Worm (Caenorhabditis elegans): ENCODE measurements around the gene R01H2.7.

DNA sequence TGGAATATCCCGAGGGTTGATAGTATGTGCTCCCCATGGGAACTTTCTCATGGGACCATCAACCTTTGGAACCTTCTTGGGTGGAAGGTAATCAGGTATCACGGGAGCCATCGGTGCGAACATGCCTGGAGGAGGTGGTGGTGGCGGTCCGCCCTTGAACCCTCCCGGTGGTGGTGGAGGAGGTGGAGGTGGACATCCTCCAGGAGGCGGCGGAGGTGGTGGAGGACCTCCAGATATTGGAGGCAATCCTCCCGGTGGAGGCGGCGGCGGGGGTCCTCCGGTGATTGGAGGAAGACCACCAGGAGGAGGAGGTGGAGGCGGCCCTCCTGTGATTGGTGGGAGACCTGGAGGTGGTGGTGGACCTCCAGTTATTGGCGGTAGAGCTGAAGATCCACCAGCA, 19.7 kb downstream of the R01H2.7 start:
- TF ChIP-seq ama-1 (optimal IDR thresholded peaks at IDR 0.05) (no peak), pes-1 (GFP tag; IDR thresholded peaks at IDR 0.05) (no peak), ets-7 (tag; optimal IDR thresholded peaks at IDR 0.05) (no peak), hnd-1 (tag; optimal IDR thresholded peaks at IDR 0.05) (no peak), tra-4 (tag; optimal IDR thresholded peaks at IDR 0.05) (no peak), scrt-1 (GFP tag; IDR thresholded peaks at IDR 0.05) (no peak), aly-1 (tag; optimal IDR thresholded peaks at IDR 0.05) (no peak), sea-1 (GFP tag; conservative IDR thresholded peaks at IDR 0.05) (no peak)

Data from whole organism, early embryonic.